Worm (Caenorhabditis elegans) whole organism, mixed stage, embryonic: ENCODE results near the gene oac-2.

Source experiments
- M03D4.4 ChIP-seq: sonication (generic microtip); optimal IDR thresholded peaks from 2 replicates; lab custom pipeline; 2017; ENCODE audit warnings: mild to moderate bottlenecking, missing genetic modification characterization, missing compliant biosample characterization
- ceh-39 ChIP-seq: fragments of 150-350 bp; optimal IDR thresholded peaks from 2 replicates; lab custom pipeline; 2014; ENCODE audit warnings: missing biosample characterization, missing genetic modification characterization
- elt-1 ChIP-seq: sonication (generic microtip); optimal IDR thresholded peaks from 2 replicates; lab custom pipeline; 2017; ENCODE audit warnings: missing genetic modification characterization, mild to moderate bottlenecking, missing compliant biosample characterization, antibody characterized with exemption, moderate library complexity, borderline replicate concordance; ENCODE audit not compliant: insufficient read depth
- ham-2 ChIP-seq: fragments of 200-800 bp; sonication (Bioruptor generic); optimal IDR thresholded peaks from 2 replicates; lab custom pipeline; 2018; ENCODE audit warnings: mild to moderate bottlenecking, missing genetic modification characterization, missing compliant biosample characterization
- hlh-1 ChIP-seq: fragments of 150-350 bp; optimal IDR thresholded peaks from 2 replicates; lab custom pipeline; 2014; ENCODE audit warnings: missing biosample characterization, missing genetic modification reagents, missing genetic modification characterization
- lin-13 ChIP-seq: fragments of 150-350 bp; optimal IDR thresholded peaks from 2 replicates; lab custom pipeline; 2014; ENCODE audit warnings: missing biosample characterization, missing genetic modification characterization
- mep-1 ChIP-seq: fragments of 150-350 bp; optimal IDR thresholded peaks from 2 replicates; lab custom pipeline; 2017; ENCODE audit warnings: missing biosample characterization, missing genetic modification reagents, missing genetic modification characterization, inconsistent platforms
- nhr-12 ChIP-seq: fragments of 150-350 bp; optimal IDR thresholded peaks from 2 replicates; lab custom pipeline; 2014; ENCODE audit warnings: missing biosample characterization, missing genetic modification characterization
- nhr-76 ChIP-seq: sonication (generic microtip); optimal IDR thresholded peaks from 2 replicates; lab custom pipeline; 2017; ENCODE audit warnings: missing biosample characterization, missing genetic modification characterization
- unc-62 ChIP-seq: fragments of 150-350 bp; optimal IDR thresholded peaks from 2 replicates; lab custom pipeline; 2014; ENCODE audit warnings: missing biosample characterization, missing genetic modification reagents, missing genetic modification characterization
- zip-8 ChIP-seq: fragments of 150-350 bp; optimal IDR thresholded peaks from 2 replicates; lab custom pipeline; 2014; ENCODE audit warnings: missing biosample characterization, missing genetic modification characterization
- ztf-11 ChIP-seq: fragments of 150-350 bp; optimal IDR thresholded peaks from 2 replicates; lab custom pipeline; 2014; ENCODE audit warnings: missing biosample characterization, missing genetic modification characterization

DNA sequence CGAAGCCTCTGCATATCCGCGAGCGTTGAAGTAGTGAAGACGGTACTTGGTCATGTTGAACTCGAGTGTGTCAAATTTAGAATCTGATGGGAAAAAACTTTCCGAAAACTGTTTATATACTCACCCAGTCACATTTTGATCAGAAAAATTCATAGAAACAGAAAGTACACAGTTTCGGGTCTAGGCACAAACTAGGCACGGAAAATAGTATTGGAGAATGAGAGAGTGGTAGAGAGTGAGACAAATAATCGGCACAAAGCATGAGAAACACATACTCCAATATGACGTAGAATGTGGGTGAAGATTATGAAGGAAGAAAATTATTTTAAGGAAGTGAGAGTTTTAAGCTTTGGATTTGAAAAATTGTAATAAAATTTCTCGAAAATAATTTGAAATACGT lies 6.5 kb downstream of the oac-2 start, which contains the start of gene gst-33:
- TF ChIP-seq zip-8 (tag; lab: Kevin White, UChicago) (no peak), elt-1 (tag; lab: Kevin White, UChicago) (no peak), nhr-76 (no peak), unc-62 (no peak), nhr-12 (no peak), mep-1 (tag; lab: Kevin White, UChicago) (no peak), ham-2 (GFP tag; lab: Kevin White, UChicago) (no peak), lin-13 (tag; lab: Kevin White, UChicago) (no peak), ztf-11 (tag; lab: Kevin White, UChicago) (no peak), M03D4.4 (tag; lab: Kevin White, UChicago) (no peak), ceh-39 (tag; lab: Kevin White, UChicago) (no peak), hlh-1 (tag; lab: Kevin White, UChicago) (no peak)
